Worm (Caenorhabditis elegans) whole organism, L1 larva: ENCODE measurements around the gene nhr-193.

ENCODE experiments used
- dpl-1 ChIP-seq, 3 experiments: fragments of 150-350 bp in 2 of 3; sonication (generic microtip) in 1 of 3; optimal IDR thresholded peaks; 2 replicates each; lab custom pipeline; 2014 to 2017; ENCODE audit warnings: missing biosample characterization in 3 of 3, missing genetic modification characterization in 3 of 3, missing genetic modification reagents in 3 of 3
- nhr-47 ChIP-seq: sonication (generic microtip); optimal IDR thresholded peaks from 2 replicates; lab custom pipeline; 2016; ENCODE audit warnings: mild to moderate bottlenecking, missing genetic modification characterization, moderate library complexity, missing compliant biosample characterization
- pax-3 ChIP-seq: fragments of 200-800 bp; sonication (Bioruptor generic); optimal IDR thresholded peaks from 2 replicates; lab custom pipeline; 2018; ENCODE audit warnings: mild to moderate bottlenecking, missing genetic modification characterization, moderate library complexity, missing compliant biosample characterization
- zag-1 ChIP-seq: fragments of 150-350 bp; optimal IDR thresholded peaks from 2 replicates; lab custom pipeline; 2014; ENCODE audit warnings: missing biosample characterization, missing genetic modification characterization
- ztf-11 ChIP-seq, 2 experiments: sonication (generic microtip); optimal IDR thresholded peaks; 2 replicates each; lab custom pipeline; 2016 to 2017; ENCODE audit warnings: missing genetic modification characterization in 2 of 2, missing biosample characterization in 1 of 2, missing compliant biosample characterization in 1 of 2

DNA sequence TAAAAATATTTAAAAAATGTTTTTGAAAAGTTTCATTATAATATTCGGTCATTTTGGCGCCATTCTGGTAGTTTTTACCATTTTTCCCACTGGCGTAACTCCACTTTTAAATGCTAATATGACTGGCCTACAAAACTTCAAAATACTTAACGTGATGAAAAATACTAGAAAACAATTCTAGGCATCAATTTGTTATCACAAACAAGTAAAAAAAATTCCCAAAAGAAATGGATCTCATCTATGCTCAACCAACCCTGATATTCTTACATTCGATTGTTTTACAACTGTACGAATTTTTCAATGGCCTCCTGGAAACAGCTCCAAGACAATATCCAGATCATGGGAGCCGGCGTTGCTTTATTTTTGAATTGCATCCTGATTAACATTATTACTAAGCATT is 27.1 kb upstream of the nhr-193 start, which contains the start of gene str-214:
- TF ChIP-seq zag-1, result no peak
- TF ChIP-seq pax-3 (tag; lab: Kevin White, UChicago), result no peak
- no peak for TF ChIP-seq nhr-47
- no peak for TF ChIP-seq ztf-11 (tag; optimal IDR thresholded peaks at IDR 0.05; lab: Kevin White, UChicago)
- TF ChIP-seq dpl-1 (GFP tag; optimal IDR thresholded peaks at IDR 0.05; lab: Kevin White, UChicago), result no peak
